Fruit fly (Drosophila melanogaster): ENCODE measurements around the gene RpS2.

dm6 chr2L:9924765-9925164 lies 27.4 kb upstream of the RpS2 start, which contains the start of the genes TbCMF46 and CG42366:
- no peak for TF ChIP-seq kay (GFP tag; ENCODE audit: borderline replicate concordance)
- TF ChIP-seq CG14711 (tag; optimal IDR thresholded peaks at IDR 0.05): no peak
